ENCODE assay signal across 1 fruit fly cellular context in the genomic region with DNA sequence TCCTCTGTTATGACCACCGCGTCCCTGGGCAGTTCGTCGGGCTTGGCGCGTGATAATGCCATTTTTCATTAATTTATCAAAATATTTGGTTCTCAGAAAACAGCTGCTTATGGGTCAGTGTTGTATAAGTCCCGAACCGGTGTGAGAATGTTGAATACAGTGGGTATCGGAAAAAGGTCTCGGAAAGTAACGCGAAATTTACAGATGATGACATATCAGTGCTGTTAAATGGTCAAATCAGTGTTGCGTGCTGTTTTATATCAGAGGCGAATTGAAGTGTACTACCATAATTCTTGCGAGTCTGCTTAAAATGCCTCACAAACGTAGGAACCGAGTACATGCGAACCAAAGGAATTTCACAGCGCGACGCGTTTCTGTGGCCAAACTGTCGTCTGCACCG.
TF ChIP-seq lines count a peak whose summit lies in the region.

TSS of gene CG13392 (minus strand) at position 162 of the 400 bp plus-strand sequence.
TSS of gene Rcd4 (plus strand) at position 216 of the 400 bp plus-strand sequence.

TF ChIP-seq in whole organism, embryonic, 481 proteins besides CTCF, POLR2A, EP300 and RAD21 (continued from another document):
- TF ChIP-seq bbx (GFP tag; IDR thresholded peaks at IDR 0.05; lab: Robert Waterston, UW; ENCODE audit: partially characterized antibody) (peak; percentile 79), sisA (GFP tag; IDR thresholded peaks at IDR 0.05; lab: Robert Waterston, UW) (0 out of 2 replicates have a peak, but pooled peaks have one; percentile 33), Neu2 (GFP tag; optimal IDR thresholded peaks at IDR 0.05; lab: Kevin White, UChicago; ENCODE audit: borderline replicate concordance) (no peak), ci (GFP tag; IDR thresholded peaks at IDR 0.05; lab: Robert Waterston, UW) (peak; percentile 68; the same call in 2 of the 3 replicates), CG6813 (GFP tag; optimal IDR thresholded peaks at IDR 0.05; lab: Kevin White, UChicago) (peak; percentile 45), org-1 (GFP tag; optimal IDR thresholded peaks at IDR 0.05; lab: Kevin White, UChicago) (peak; percentile 20), CG12104 (GFP tag; optimal IDR thresholded peaks at IDR 0.05; lab: Kevin White, UChicago) (no peak), CG2120 (GFP tag; optimal IDR thresholded peaks at IDR 0.05; lab: Kevin White, UChicago) (peak; percentile 88), CG7556 (GFP tag; optimal IDR thresholded peaks at IDR 0.05; lab: Kevin White, UChicago) (peak; percentile 59)
